Fruit fly (Drosophila melanogaster): ENCODE results near the gene CG33128.

CG33128 gene

DNA sequence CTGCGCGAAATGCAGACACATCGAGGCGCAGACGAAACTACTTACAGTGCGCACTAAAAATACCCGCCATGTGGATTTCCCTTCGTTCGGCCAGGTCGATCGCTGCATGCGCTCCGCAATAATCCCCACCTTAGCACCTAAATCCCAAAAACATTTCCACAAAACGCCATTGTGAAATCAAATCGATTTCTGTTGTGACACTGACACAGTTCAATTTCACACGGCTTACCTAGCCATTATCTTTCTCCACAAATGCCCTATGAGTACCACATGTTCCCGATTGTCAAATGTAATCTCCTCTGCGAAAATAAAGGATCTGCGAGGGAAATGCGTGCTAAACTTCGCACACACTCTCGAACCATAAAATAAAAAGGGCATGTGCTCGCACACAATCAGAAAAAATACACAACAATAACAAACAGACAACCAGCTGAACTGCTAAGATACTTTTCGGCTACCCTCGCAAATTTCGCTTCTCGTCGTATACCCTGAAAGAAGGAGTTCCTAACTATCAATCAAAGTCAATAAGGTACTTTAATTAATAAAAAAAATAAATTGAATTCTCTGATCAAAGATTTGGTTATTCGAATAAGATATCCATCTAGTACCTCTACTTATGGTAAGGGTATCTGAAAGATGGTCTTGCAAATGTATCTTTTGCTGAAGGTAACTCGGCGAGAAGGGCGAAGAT is 7.8 kb upstream of the CG33128 start (continued):
- peak; percentile 6 for TF ChIP-seq pnt (GFP tag; optimal IDR thresholded peaks at IDR 0.05)
- no peak for TF ChIP-seq maf-S (GFP tag; optimal IDR thresholded peaks at IDR 0.05)
- TF ChIP-seq CG6654 (GFP tag; optimal IDR thresholded peaks at IDR 0.05): no peak
- TF ChIP-seq Dek (tag; optimal IDR thresholded peaks at IDR 0.05): no peak
- TF ChIP-seq cwo (GFP tag; optimal IDR thresholded peaks at IDR 0.05): peak; percentile 15
- peak; percentile 21; the same call in 1 of the 2 replicates for TF ChIP-seq CG14667 (GFP tag; IDR thresholded peaks at IDR 0.05)
- TF ChIP-seq CG2199 (GFP tag; IDR thresholded peaks at IDR 0.05): no peak
- TF ChIP-seq seq (GFP tag; IDR thresholded peaks at IDR 0.05): no peak
- TF ChIP-seq odd (GFP tag; optimal IDR thresholded peaks at IDR 0.05): no peak
- peak; percentile 36; the same call in 2 of the 3 replicates for TF ChIP-seq CG34422 (GFP tag; IDR thresholded peaks at IDR 0.05)
- no peak for TF ChIP-seq CG5180 (GFP tag; optimal IDR thresholded peaks at IDR 0.05)
- peak; percentile 44; the same call in 1 of the 2 replicates for TF ChIP-seq CG6689 (GFP tag; IDR thresholded peaks at IDR 0.05)
- no peak for TF ChIP-seq lilli (GFP tag; optimal IDR thresholded peaks at IDR 0.05)
- TF ChIP-seq Vsx1 (GFP tag; optimal IDR thresholded peaks at IDR 0.05): no peak
- TF ChIP-seq Atf3 (GFP tag; optimal IDR thresholded peaks at IDR 0.05): no peak
- peak; percentile 24 for TF ChIP-seq CG13894 (tag; optimal IDR thresholded peaks at IDR 0.05)
- peak in 1 of 2 experiments; percentile 12 for TF ChIP-seq Pdp1 (GFP tag; optimal IDR thresholded peaks at IDR 0.05)
- 0 out of 3 replicates have a peak, but pooled peaks have one; percentile 47 for TF ChIP-seq CG11456 (GFP tag; IDR thresholded peaks at IDR 0.05)
- TF ChIP-seq CG14441 (GFP tag; IDR thresholded peaks at IDR 0.05): peak; percentile 70
- no peak for TF ChIP-seq Elba2 (GFP tag; optimal IDR thresholded peaks at IDR 0.05)
- TF ChIP-seq CG31441 (GFP tag; IDR thresholded peaks at IDR 0.05): 0 out of 2 replicates have a peak, but pooled peaks have one; percentile 19
- peak; percentile 27; the same call in 1 of the 2 replicates for TF ChIP-seq ranshi (GFP tag; IDR thresholded peaks at IDR 0.05)
- TF ChIP-seq CG17361 (GFP tag; IDR thresholded peaks at IDR 0.05): 0 out of 3 replicates have a peak, but pooled peaks have one; percentile 26
- TF ChIP-seq Med (GFP tag): peak; percentile 61
- no peak for TF ChIP-seq CG8290 (GFP tag; optimal IDR thresholded peaks at IDR 0.05)
- peak in 1 of 2 experiments; percentile 28 for TF ChIP-seq CG8290 (tag; optimal IDR thresholded peaks at IDR 0.05)
- peak; percentile 34; the same call in 1 of the 2 replicates for TF ChIP-seq CG32532 (GFP tag; IDR thresholded peaks at IDR 0.05)
- TF ChIP-seq Gug (GFP tag; IDR thresholded peaks at IDR 0.05): peak; percentile 59; the same call in 3 of the 4 replicates
- TF ChIP-seq eve (GFP tag; optimal IDR thresholded peaks at IDR 0.05): peak in 1 of 2 experiments; percentile 37
- TF ChIP-seq Taf1 (GFP tag; IDR thresholded peaks at IDR 0.05): no peak
- TF ChIP-seq sisA (GFP tag; IDR thresholded peaks at IDR 0.05): no peak
- TF ChIP-seq CG31224 (GFP tag; IDR thresholded peaks at IDR 0.05): peak; percentile 43; the same call in 1 of the 2 replicates
- peak in 1 of 2 experiments; percentile 29 for TF ChIP-seq bsh (GFP tag; optimal IDR thresholded peaks at IDR 0.05)
- TF ChIP-seq CrebB (tag; optimal IDR thresholded peaks at IDR 0.05): no peak
- TF ChIP-seq CG12942 (GFP tag; optimal IDR thresholded peaks at IDR 0.05): no peak
- no peak for TF ChIP-seq CG11247 (GFP tag; IDR thresholded peaks at IDR 0.05)
- TF ChIP-seq pan (optimal IDR thresholded peaks at IDR 0.05): no peak
- TF ChIP-seq pan (GFP tag; optimal IDR thresholded peaks at IDR 0.05 in 1 of 2, IDR thresholded peaks at IDR 0.05 in 1 of 2): peak in 1 of 2 experiments; percentile 51
- no peak for TF ChIP-seq Lpt (GFP tag; optimal IDR thresholded peaks at IDR 0.05)
- TF ChIP-seq otp (GFP tag; IDR thresholded peaks at IDR 0.05): 0 out of 3 replicates have a peak, but pooled peaks have one; percentile 9
- TF ChIP-seq C15 (GFP tag; IDR thresholded peaks at IDR 0.05): 0 out of 3 replicates have a peak, but pooled peaks have one; percentile 42
- TF ChIP-seq row (GFP tag; IDR thresholded peaks at IDR 0.05): peak; percentile 33; the same call in 1 of the 3 replicates
- no peak for TF ChIP-seq Bteb2 (GFP tag; optimal IDR thresholded peaks at IDR 0.05)
- peak; percentile 97 for TF ChIP-seq CG10274 (GFP tag; optimal IDR thresholded peaks at IDR 0.05)
- TF ChIP-seq ase (GFP tag; IDR thresholded peaks at IDR 0.05): no peak
- peak; percentile 45; the same call in 1 of the 2 replicates for TF ChIP-seq ara (GFP tag; IDR thresholded peaks at IDR 0.05)
- TF ChIP-seq BEAF-32 (GFP tag; optimal IDR thresholded peaks at IDR 0.05): no peak
- 0 out of 2 replicates have a peak, but pooled peaks have one; percentile 25 for TF ChIP-seq vvl (GFP tag; IDR thresholded peaks at IDR 0.05)
- TF ChIP-seq lab (GFP tag; optimal IDR thresholded peaks at IDR 0.05): peak; percentile 26
- TF ChIP-seq Drgx (GFP tag; IDR thresholded peaks at IDR 0.05): peak; percentile 82
